Worm (Caenorhabditis elegans) whole organism, L1 larva: ENCODE data around the gene rpt-6.

ENCODE experiments used
- C04F5.9 ChIP-seq: sonication (generic microtip); optimal IDR thresholded peaks from 2 replicates; lab custom pipeline; 2016; ENCODE audit warnings: missing genetic modification characterization, missing compliant biosample characterization
- C34B4.2 ChIP-seq: sonication (generic microtip); optimal IDR thresholded peaks from 2 replicates; lab custom pipeline; 2017; ENCODE audit warnings: mild to moderate bottlenecking, missing genetic modification characterization, missing compliant biosample characterization
- F16B12.6 ChIP-seq: fragments of 150-350 bp; optimal IDR thresholded peaks from 2 replicates; lab custom pipeline; 2014; ENCODE audit warnings: missing biosample characterization, missing genetic modification characterization
- Y116A8C.19 ChIP-seq: sonication (generic microtip); optimal IDR thresholded peaks from 2 replicates; lab custom pipeline; 2016; ENCODE audit warnings: missing compliant biosample characterization, missing genetic modification characterization, borderline replicate concordance
- aha-1 ChIP-seq: fragments of 150-350 bp; optimal IDR thresholded peaks from 2 replicates; lab custom pipeline; 2014; ENCODE audit warnings: missing biosample characterization, missing genetic modification characterization
- alr-1 ChIP-seq: fragments of 200-800 bp; sonication (Bioruptor generic); optimal IDR thresholded peaks from 2 replicates; lab custom pipeline; 2018; ENCODE audit warnings: borderline replicate concordance, mild to moderate bottlenecking, missing genetic modification characterization, missing compliant biosample characterization
- ama-1 ChIP-seq: fragments of 150-350 bp; optimal IDR thresholded peaks from 2 replicates; lab custom pipeline; 2014
- blmp-1 ChIP-seq: fragments of 150-350 bp; optimal IDR thresholded peaks from 2 replicates; lab custom pipeline; 2014; ENCODE audit warnings: missing biosample characterization, missing genetic modification characterization
- ceh-8 ChIP-seq: fragments of 200-800 bp; sonication (Bioruptor generic); optimal IDR thresholded peaks from 2 replicates; lab custom pipeline; 2018; ENCODE audit warnings: mild to moderate bottlenecking, missing genetic modification characterization, moderate library complexity, missing compliant biosample characterization
- ceh-82 ChIP-seq, 3 experiments: fragments of 150-350 bp in 1 of 3; sonication (generic microtip) in 2 of 3; optimal IDR thresholded peaks; 2 replicates each; lab custom pipeline; 2014 to 2017; ENCODE audit warnings: missing biosample characterization in 3 of 3, missing genetic modification characterization in 3 of 3
- ceh-88 ChIP-seq: fragments of 200-800 bp; sonication (Bioruptor generic); IDR thresholded peaks from 2 replicates; pipeline ENCODE4 v1.3.6; 2022; ENCODE audit warnings: missing genetic modification characterization, missing compliant biosample characterization
- ces-1 ChIP-seq: fragments of 150-350 bp; optimal IDR thresholded peaks from 2 replicates; lab custom pipeline; 2014; ENCODE audit warnings: missing biosample characterization, missing genetic modification reagents, missing genetic modification characterization
- dpl-1 ChIP-seq, 3 experiments: fragments of 150-350 bp in 2 of 3; sonication (generic microtip) in 1 of 3; optimal IDR thresholded peaks; 2 replicates each; lab custom pipeline; 2014 to 2017; ENCODE audit warnings: missing biosample characterization in 3 of 3, missing genetic modification characterization in 3 of 3, missing genetic modification reagents in 3 of 3
- dsc-1 ChIP-seq: sonication (generic microtip); optimal IDR thresholded peaks from 2 replicates; lab custom pipeline; 2016; ENCODE audit warnings: mild to moderate bottlenecking, missing genetic modification characterization, missing compliant biosample characterization
- efl-1 ChIP-seq, 4 experiments: fragments of 150-350 bp; optimal IDR thresholded peaks in 3 of 4; peaks in 1 of 4; 1 replicate in 1 of 4; 2 replicates in 3 of 4; lab custom pipeline; 2014; ENCODE audit warnings: missing biosample characterization in 2 of 4, missing genetic modification characterization in 2 of 4, missing genetic modification reagents in 2 of 4
- egl-27 ChIP-seq, 2 experiments: fragments of 150-350 bp in 1 of 2; sonication (generic microtip); optimal IDR thresholded peaks; 3 replicates each; lab custom pipeline; 2017 to 2018; ENCODE audit warnings: missing biosample characterization in 2 of 2, missing genetic modification characterization in 2 of 2, missing genetic modification reagents in 2 of 2
- grh-1 ChIP-seq: fragments of 200-800 bp; sonication (Bioruptor generic); IDR thresholded peaks from 2 replicates; pipeline ENCODE4 v1.3.6; 2022; ENCODE audit warnings: missing genetic modification reagents, missing genetic modification characterization, missing compliant biosample characterization
- hlh-17 ChIP-seq: fragments of 200-800 bp; sonication (Bioruptor generic); optimal IDR thresholded peaks from 2 replicates; lab custom pipeline; 2018; ENCODE audit warnings: missing genetic modification characterization, mild to moderate bottlenecking, missing compliant biosample characterization, moderate library complexity, borderline replicate concordance
- hlh-4 ChIP-seq: sonication (generic microtip); optimal IDR thresholded peaks from 2 replicates; lab custom pipeline; 2016; ENCODE audit warnings: mild to moderate bottlenecking, missing genetic modification characterization, missing compliant biosample characterization
- irx-1 ChIP-seq: sonication (generic microtip); optimal IDR thresholded peaks from 2 replicates; lab custom pipeline; 2016; ENCODE audit warnings: missing genetic modification characterization, missing compliant biosample characterization
- isw-1 ChIP-seq: fragments of 200-800 bp; sonication (Bioruptor generic); IDR thresholded peaks from 2 replicates; pipeline ENCODE4 v1.3.6; 2022; ENCODE audit warnings: missing genetic modification characterization, missing compliant biosample characterization
- lin-13 ChIP-seq: fragments of 150-350 bp; optimal IDR thresholded peaks from 2 replicates; lab custom pipeline; 2014; ENCODE audit warnings: missing biosample characterization, missing genetic modification reagents, missing genetic modification characterization
- lir-3 ChIP-seq: sonication (generic microtip); optimal IDR thresholded peaks from 2 replicates; lab custom pipeline; 2016; ENCODE audit warnings: mild to moderate bottlenecking, missing genetic modification characterization, moderate library complexity, missing compliant biosample characterization; ENCODE audit not compliant: poor library complexity
- lsy-2 ChIP-seq, 2 experiments: fragments of 150-350 bp; optimal IDR thresholded peaks; 2 replicates each; lab custom pipeline; 2014; ENCODE audit warnings: missing biosample characterization in 2 of 2, missing genetic modification characterization in 2 of 2
- mdl-1 ChIP-seq, 2 experiments: fragments of 150-350 bp; optimal IDR thresholded peaks; 2 replicates each; lab custom pipeline; 2014 to 2017; ENCODE audit warnings: missing biosample characterization in 2 of 2, missing genetic modification characterization in 2 of 2, inconsistent platforms in 1 of 2
- mef-2 ChIP-seq: fragments of 150-350 bp; optimal IDR thresholded peaks from 2 replicates; lab custom pipeline; 2014; ENCODE audit warnings: missing biosample characterization, missing genetic modification characterization
- nhr-12 ChIP-seq: sonication (generic microtip); optimal IDR thresholded peaks from 2 replicates; lab custom pipeline; 2017; ENCODE audit warnings: missing biosample characterization, missing genetic modification characterization
- nhr-237 ChIP-seq: fragments of 150-350 bp; optimal IDR thresholded peaks from 2 replicates; lab custom pipeline; 2014; ENCODE audit warnings: missing biosample characterization, missing genetic modification characterization
- nhr-84 ChIP-seq: sonication (generic microtip); optimal IDR thresholded peaks from 2 replicates; lab custom pipeline; 2017; ENCODE audit warnings: missing biosample characterization, missing genetic modification characterization
- nhr-85 ChIP-seq: sonication (generic microtip); peaks from one replicate; lab custom pipeline; 2016; ENCODE audit warnings: missing genetic modification characterization, inconsistent platforms, missing compliant biosample characterization
- pag-3 ChIP-seq: sonication (generic microtip); optimal IDR thresholded peaks from 2 replicates; lab custom pipeline; 2017; ENCODE audit warnings: missing genetic modification characterization, mild to moderate bottlenecking, missing compliant biosample characterization, antibody characterized with exemption, borderline replicate concordance; ENCODE audit not compliant: insufficient read depth
- pqm-1 ChIP-seq: sonication (generic microtip); optimal IDR thresholded peaks from 3 replicates; lab custom pipeline; 2017; ENCODE audit warnings: missing biosample characterization, missing genetic modification characterization
- rnt-1 ChIP-seq: sonication (generic microtip); optimal IDR thresholded peaks from 2 replicates; lab custom pipeline; 2016; ENCODE audit warnings: mild to moderate bottlenecking, missing genetic modification characterization, moderate library complexity, missing compliant biosample characterization
- snu-23 ChIP-seq: sonication (generic microtip); optimal IDR thresholded peaks from 2 replicates; lab custom pipeline; 2016; ENCODE audit warnings: missing genetic modification characterization, missing compliant biosample characterization
- swsn-7 ChIP-seq: sonication (generic microtip); optimal IDR thresholded peaks from 2 replicates; lab custom pipeline; 2016; ENCODE audit warnings: missing genetic modification characterization, missing compliant biosample characterization
- tbx-2 ChIP-seq: sonication (generic microtip); optimal IDR thresholded peaks from 2 replicates; lab custom pipeline; 2016; ENCODE audit warnings: missing genetic modification characterization, missing compliant biosample characterization
- unc-130 ChIP-seq: fragments of 150-350 bp; optimal IDR thresholded peaks from 2 replicates; lab custom pipeline; 2017; ENCODE audit warnings: missing biosample characterization, missing genetic modification characterization, inconsistent platforms
- unc-86 ChIP-seq: sonication (generic microtip); optimal IDR thresholded peaks from 2 replicates; lab custom pipeline; 2016; ENCODE audit warnings: missing genetic modification characterization, missing compliant biosample characterization
- unc-98 ChIP-seq: fragments of 200-800 bp; sonication (Bioruptor generic); IDR thresholded peaks from 2 replicates; pipeline ENCODE4 v1.3.6; 2022; ENCODE audit warnings: missing genetic modification characterization, missing compliant biosample characterization
- xbp-1 ChIP-seq: sonication (generic microtip); optimal IDR thresholded peaks from 2 replicates; lab custom pipeline; 2016; ENCODE audit warnings: missing genetic modification characterization, missing compliant biosample characterization
- zip-4 ChIP-seq: fragments of 200-800 bp; sonication (Bioruptor generic); optimal IDR thresholded peaks from 2 replicates; lab custom pipeline; 2018; ENCODE audit warnings: mild to moderate bottlenecking, missing genetic modification characterization, moderate library complexity, missing compliant biosample characterization
- ztf-11 ChIP-seq, 2 experiments: sonication (generic microtip); optimal IDR thresholded peaks; 2 replicates each; lab custom pipeline; 2016 to 2017; ENCODE audit warnings: missing genetic modification characterization in 2 of 2, missing biosample characterization in 1 of 2, missing compliant biosample characterization in 1 of 2

rpt-6 gene

DNA sequence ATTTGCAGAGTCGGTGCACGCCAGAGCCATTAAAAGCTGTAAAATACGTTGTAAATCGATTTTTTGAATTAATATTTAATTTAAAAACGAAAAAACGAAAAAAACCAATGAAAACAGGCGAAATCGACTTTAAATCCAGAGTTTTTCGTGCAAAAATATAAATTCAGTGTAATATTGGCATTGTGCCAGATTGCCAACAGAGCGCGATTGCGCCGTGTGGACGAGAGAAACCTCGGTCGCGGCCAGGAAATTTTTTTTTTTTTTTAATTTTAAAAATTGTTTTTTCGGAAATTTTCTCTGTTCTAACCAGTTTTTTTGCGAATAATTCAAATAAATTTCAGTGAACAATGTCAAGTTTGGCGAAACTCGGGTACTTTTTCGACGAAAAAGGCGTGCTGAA lies 19.0 kb upstream of the rpt-6 start, which contains the start of the genes pph-4.1 and Y75B8A.31 (continued):
- TF ChIP-seq ztf-11 (tag; optimal IDR thresholded peaks at IDR 0.05; lab: Kevin White, UChicago) (peak in 1 of 2 experiments; percentile 87), alr-1 (no peak), C04F5.9 (tag; lab: Kevin White, UChicago) (peak; percentile 73), tbx-2 (tag; lab: Kevin White, UChicago) (peak; percentile 92), mef-2 (tag; lab: Kevin White, UChicago) (no peak), hlh-17 (GFP tag; lab: Kevin White, UChicago) (no peak), ceh-82 (tag; optimal IDR thresholded peaks at IDR 0.05; lab: Kevin White, UChicago) (peak; percentile 80 to 89 (median 88)), mdl-1 (tag; optimal IDR thresholded peaks at IDR 0.05; lab: Kevin White, UChicago) (peak in 1 of 2 experiments; percentile 64), dsc-1 (tag; lab: Kevin White, UChicago) (peak; percentile 91), ama-1 (lab: Kevin White, UChicago) (no peak), F16B12.6 (peak; percentile 64), lir-3 (no peak), lin-13 (GFP tag; lab: Kevin White, UChicago) (peak; percentile 87), unc-86 (tag; lab: Kevin White, UChicago) (peak; percentile 78), egl-27 (tag; optimal IDR thresholded peaks at IDR 0.05; lab: Kevin White, UChicago) (no peak), Y116A8C.19 (tag; lab: Kevin White, UChicago) (peak; percentile 58), pqm-1 (tag; lab: Kevin White, UChicago) (no peak), unc-98 (peak; percentile 85), ces-1 (GFP tag; lab: Kevin White, UChicago) (no peak), blmp-1 (tag; lab: Kevin White, UChicago) (peak; percentile 73), pag-3 (tag; lab: Kevin White, UChicago) (no peak), C34B4.2 (tag; lab: Kevin White, UChicago) (no peak), swsn-7 (tag; lab: Kevin White, UChicago) (peak; percentile 84), aha-1 (tag; lab: Kevin White, UChicago) (no peak), irx-1 (tag; lab: Kevin White, UChicago) (peak; percentile 88), efl-1 (optimal IDR thresholded peaks at IDR 0.05; lab: Kevin White, UChicago) (peak; percentile 80 to 83), efl-1 (GFP tag; optimal IDR thresholded peaks at IDR 0.05 in 1 of 2; lab: Kevin White, UChicago) (peak; percentile 79 to 97), dpl-1 (GFP tag; optimal IDR thresholded peaks at IDR 0.05; lab: Kevin White, UChicago) (peak; percentile 73 to 83 (median 75)), grh-1 (GFP tag; lab: Robert Waterston, UW) (peak; percentile 46; the same call in 1 of the 2 replicates), nhr-85 (tag; lab: Kevin White, UChicago) (peak; percentile 94), rnt-1 (tag; lab: Kevin White, UChicago) (peak; percentile 98), xbp-1 (tag; lab: Kevin White, UChicago) (peak; percentile 89), nhr-237 (no peak), lsy-2 (tag; optimal IDR thresholded peaks at IDR 0.05; lab: Kevin White, UChicago) (peak; percentile 86 to 89), zip-4 (GFP tag; lab: Kevin White, UChicago) (peak; percentile 1)

DNA sequence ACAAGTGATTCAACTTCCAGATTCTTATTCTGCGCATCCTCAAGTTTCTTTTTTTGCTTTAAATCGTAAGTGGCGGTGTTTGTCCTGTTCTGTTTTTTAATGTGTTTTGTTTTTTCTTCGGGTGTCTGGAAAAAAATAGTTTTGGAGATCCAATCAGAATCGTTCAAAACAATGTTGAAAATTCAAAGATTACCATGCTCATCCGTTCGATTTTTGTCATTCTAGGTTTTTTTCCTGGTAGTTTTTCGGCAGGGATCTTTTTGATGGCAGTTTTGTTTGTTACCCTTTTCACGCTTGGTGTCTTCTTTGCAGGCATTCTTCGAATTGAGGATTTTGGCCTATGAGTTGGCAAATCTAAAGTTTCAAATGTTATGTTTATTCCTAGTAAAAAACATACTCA lies 13.7 kb upstream of the rpt-6 start:
- no peak for TF ChIP-seq unc-86 (tag; lab: Kevin White, UChicago)
- TF ChIP-seq ama-1 (lab: Kevin White, UChicago) = no peak
- TF ChIP-seq nhr-84 (tag; lab: Kevin White, UChicago) = no peak
- TF ChIP-seq ztf-11 (tag; optimal IDR thresholded peaks at IDR 0.05; lab: Kevin White, UChicago) = no peak
- no peak for TF ChIP-seq ceh-8
- TF ChIP-seq ceh-88 (GFP tag; lab: Robert Waterston, UW) = no peak
- TF ChIP-seq unc-130 (tag; lab: Kevin White, UChicago) = no peak
- no peak for TF ChIP-seq nhr-12 (tag; lab: Kevin White, UChicago)
- no peak for TF ChIP-seq xbp-1 (tag; lab: Kevin White, UChicago)
- no peak for TF ChIP-seq hlh-4
- TF ChIP-seq isw-1 (GFP tag; lab: Robert Waterston, UW) = no peak
- TF ChIP-seq snu-23 (GFP tag; lab: Kevin White, UChicago) = no peak
- TF ChIP-seq irx-1 (tag; lab: Kevin White, UChicago) = no peak
